Worm (Caenorhabditis elegans): ENCODE data around the gene clec-59.

Gene clec-59

ce11 chrII:10483860-10484259 is 4.6 kb upstream of the clec-59 start:
- TF ChIP-seq nhr-47 (tag; optimal IDR thresholded peaks at IDR 0.05) = no peak
- no peak for TF ChIP-seq F16B12.6 (tag; optimal IDR thresholded peaks at IDR 0.05)
- TF ChIP-seq unc-130 (tag; optimal IDR thresholded peaks at IDR 0.05) = no peak
- no peak for TF ChIP-seq egl-13 (tag; optimal IDR thresholded peaks at IDR 0.05)
- no peak for TF ChIP-seq ceh-63 (GFP tag; optimal IDR thresholded peaks at IDR 0.05)
- no peak for TF ChIP-seq ztf-11 (tag; optimal IDR thresholded peaks at IDR 0.05)
- no peak for TF ChIP-seq hlh-4 (tag; optimal IDR thresholded peaks at IDR 0.05)
- TF ChIP-seq ces-1 (GFP tag; optimal IDR thresholded peaks at IDR 0.05) = no peak
- TF ChIP-seq nhr-84 (tag; optimal IDR thresholded peaks at IDR 0.05) = no peak
- TF ChIP-seq hpl-2 (GFP tag; optimal IDR thresholded peaks at IDR 0.05) = no peak
- no peak for TF ChIP-seq Y116A8C.19 (tag; optimal IDR thresholded peaks at IDR 0.05; ENCODE audit: borderline replicate concordance)
- no peak for TF ChIP-seq fkh-10 (GFP tag; optimal IDR thresholded peaks at IDR 0.05)
- TF ChIP-seq nhr-28 (tag; optimal IDR thresholded peaks at IDR 0.05) = no peak
- no peak for TF ChIP-seq nhr-11 (tag; optimal IDR thresholded peaks at IDR 0.05)
- TF ChIP-seq nhr-90 (tag; optimal IDR thresholded peaks at IDR 0.05; ENCODE audit: poor library complexity) = no peak

- no peak for TF ChIP-seq snpc-4 (tag; optimal IDR thresholded peaks at IDR 0.05)
- TF ChIP-seq zag-1 (tag; optimal IDR thresholded peaks at IDR 0.05) = no peak
- no peak for TF ChIP-seq ceh-82 (tag; optimal IDR thresholded peaks at IDR 0.05)
- no peak for TF ChIP-seq fkh-10 (GFP tag; optimal IDR thresholded peaks at IDR 0.05)
- no peak for TF ChIP-seq unc-30 (tag; optimal IDR thresholded peaks at IDR 0.05)
- TF ChIP-seq aly-2 (tag; optimal IDR thresholded peaks at IDR 0.05) = no peak
- TF ChIP-seq ztf-4 (tag; optimal IDR thresholded peaks at IDR 0.05) = no peak
- TF ChIP-seq F16B12.6 (tag; optimal IDR thresholded peaks at IDR 0.05) = no peak
- no peak for TF ChIP-seq ceh-63 (GFP tag; optimal IDR thresholded peaks at IDR 0.05)
- no peak for TF ChIP-seq unc-62 (GFP tag; optimal IDR thresholded peaks at IDR 0.05)
- no peak for TF ChIP-seq nhr-71 (tag; optimal IDR thresholded peaks at IDR 0.05)
- TF ChIP-seq mef-2 (tag; optimal IDR thresholded peaks at IDR 0.05) = no peak
Observed at ce11 chrII:10482899-10483298, 3.7 kb upstream of the clec-59 start.

ce11 chrII:10481824-10482556 is 2.7 kb upstream of the clec-59 start, which contains the start of the genes clec-60 and ZK666.11:
TSS of gene clec-60 (minus strand) at chrII:10481874.
TSS of gene ZK666.11 (plus strand) at chrII:10482522.
- TF ChIP-seq nhr-85 (tag) (peak; percentile 21), nhr-76 (tag; optimal IDR thresholded peaks at IDR 0.05) (no peak), efl-1 (optimal IDR thresholded peaks at IDR 0.05) (no peak), efl-1 (GFP tag; optimal IDR thresholded peaks at IDR 0.05 in 1 of 2) (peak in 1 of 2 experiments; percentile 56)

DNA sequence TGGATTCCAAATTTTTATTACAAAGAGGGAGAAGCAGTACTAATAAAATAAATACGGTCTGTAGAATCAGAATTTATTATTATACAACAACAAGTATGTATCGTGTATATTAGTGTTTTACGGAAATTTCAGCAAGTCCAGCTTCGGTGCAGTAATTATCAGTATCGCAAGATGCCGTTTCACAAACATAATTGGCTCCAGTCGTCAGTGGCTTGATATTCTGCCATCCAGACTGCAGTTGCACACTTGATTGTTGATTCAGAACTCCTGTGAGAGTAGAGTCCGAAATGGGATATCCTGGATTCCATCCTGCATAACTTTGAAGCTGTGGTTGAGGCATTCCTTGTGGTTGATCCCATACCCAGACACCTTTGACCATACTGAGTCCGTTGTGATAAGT is 795 bp upstream of the clec-59 start:
- TF ChIP-seq C16A3.4 (tag; optimal IDR thresholded peaks at IDR 0.05) (no peak), ets-5 (GFP tag; IDR thresholded peaks at IDR 0.05) (no peak), dpl-1 (GFP tag; optimal IDR thresholded peaks at IDR 0.05) (no peak), mep-1 (tag; optimal IDR thresholded peaks at IDR 0.05) (no peak), nhr-28 (tag; optimal IDR thresholded peaks at IDR 0.05) (no peak), isw-1 (GFP tag; IDR thresholded peaks at IDR 0.05) (no peak)

- TF ChIP-seq nhr-20 (tag; optimal IDR thresholded peaks at IDR 0.05) (no peak), Y116A8C.19 (tag; optimal IDR thresholded peaks at IDR 0.05; ENCODE audit: borderline replicate concordance) (no peak), efl-1 (optimal IDR thresholded peaks at IDR 0.05) (no peak), efl-1 (GFP tag; optimal IDR thresholded peaks at IDR 0.05 in 1 of 2) (no peak), unc-86 (tag; optimal IDR thresholded peaks at IDR 0.05) (no peak), elt-3 (tag; optimal IDR thresholded peaks at IDR 0.05) (no peak), fkh-4 (tag; optimal IDR thresholded peaks at IDR 0.05; ENCODE audit: borderline replicate concordance) (no peak), nhr-237 (tag; optimal IDR thresholded peaks at IDR 0.05) (no peak), efl-3 (GFP tag; optimal IDR thresholded peaks at IDR 0.05) (no peak), unc-62 (GFP tag; optimal IDR thresholded peaks at IDR 0.05) (no peak), lin-15B (tag; optimal IDR thresholded peaks at IDR 0.05) (no peak)
Observed at ce11 chrII:10476959-10477358, 2.3 kb downstream of the clec-59 start, which contains the start of gene ZK666.4. TSS of gene ZK666.4 (plus strand) at chrII:10477259.
